Worm (Caenorhabditis elegans) whole organism, L1 larva: ENCODE data around the gene F18A1.1.

Experiments used
- C04F5.9 ChIP-seq: sonication (generic microtip); optimal IDR thresholded peaks from 2 replicates; lab custom pipeline; 2016; ENCODE audit warnings: missing genetic modification characterization, missing compliant biosample characterization
- F16B12.6 ChIP-seq: fragments of 150-350 bp; optimal IDR thresholded peaks from 2 replicates; lab custom pipeline; 2014; ENCODE audit warnings: missing biosample characterization, missing genetic modification characterization
- aha-1 ChIP-seq: fragments of 150-350 bp; optimal IDR thresholded peaks from 2 replicates; lab custom pipeline; 2014; ENCODE audit warnings: missing biosample characterization, missing genetic modification characterization
- alr-1 ChIP-seq: fragments of 200-800 bp; sonication (Bioruptor generic); optimal IDR thresholded peaks from 2 replicates; lab custom pipeline; 2018; ENCODE audit warnings: borderline replicate concordance, mild to moderate bottlenecking, missing genetic modification characterization, missing compliant biosample characterization
- blmp-1 ChIP-seq: fragments of 150-350 bp; optimal IDR thresholded peaks from 2 replicates; lab custom pipeline; 2014; ENCODE audit warnings: missing biosample characterization, missing genetic modification characterization
- ceh-8 ChIP-seq: fragments of 200-800 bp; sonication (Bioruptor generic); optimal IDR thresholded peaks from 2 replicates; lab custom pipeline; 2018; ENCODE audit warnings: mild to moderate bottlenecking, missing genetic modification characterization, moderate library complexity, missing compliant biosample characterization
- ceh-82 ChIP-seq, 3 experiments: fragments of 150-350 bp in 1 of 3; sonication (generic microtip) in 2 of 3; optimal IDR thresholded peaks; 2 replicates each; lab custom pipeline; 2014 to 2017; ENCODE audit warnings: missing biosample characterization in 3 of 3, missing genetic modification characterization in 3 of 3
- ceh-88 ChIP-seq: fragments of 200-800 bp; sonication (Bioruptor generic); IDR thresholded peaks from 2 replicates; pipeline ENCODE4 v1.3.6; 2022; ENCODE audit warnings: missing genetic modification characterization, missing compliant biosample characterization
- ceh-90 ChIP-seq: sonication (generic microtip); optimal IDR thresholded peaks from 2 replicates; lab custom pipeline; 2016; ENCODE audit warnings: missing genetic modification characterization, missing compliant biosample characterization
- ces-1 ChIP-seq: fragments of 150-350 bp; optimal IDR thresholded peaks from 2 replicates; lab custom pipeline; 2014; ENCODE audit warnings: missing biosample characterization, missing genetic modification reagents, missing genetic modification characterization
- dsc-1 ChIP-seq: sonication (generic microtip); optimal IDR thresholded peaks from 2 replicates; lab custom pipeline; 2016; ENCODE audit warnings: mild to moderate bottlenecking, missing genetic modification characterization, missing compliant biosample characterization
- efl-1 ChIP-seq, 4 experiments: fragments of 150-350 bp; optimal IDR thresholded peaks in 3 of 4; peaks in 1 of 4; 1 replicate in 1 of 4; 2 replicates in 3 of 4; lab custom pipeline; 2014; ENCODE audit warnings: missing biosample characterization in 2 of 4, missing genetic modification characterization in 2 of 4, missing genetic modification reagents in 2 of 4
- egl-13 ChIP-seq: sonication (generic microtip); optimal IDR thresholded peaks from 2 replicates; lab custom pipeline; 2016; ENCODE audit warnings: missing genotype, missing genetic modification reagents, missing genetic modification characterization, missing compliant biosample characterization
- ets-5 ChIP-seq: fragments of 200-800 bp; sonication (Bioruptor generic); IDR thresholded peaks from 2 replicates; pipeline ENCODE4 v1.3.6; 2022; ENCODE audit warnings: missing genetic modification characterization, missing compliant biosample characterization
- fkh-10 ChIP-seq: sonication (generic microtip); optimal IDR thresholded peaks from 2 replicates; lab custom pipeline; 2017; ENCODE audit warnings: missing biosample characterization, missing genetic modification reagents, missing genetic modification characterization
- fos-1 ChIP-seq: fragments of 150-350 bp; optimal IDR thresholded peaks from 2 replicates; lab custom pipeline; 2014; ENCODE audit warnings: missing biosample characterization, missing genetic modification characterization
- hlh-4 ChIP-seq: sonication (generic microtip); optimal IDR thresholded peaks from 2 replicates; lab custom pipeline; 2016; ENCODE audit warnings: mild to moderate bottlenecking, missing genetic modification characterization, missing compliant biosample characterization
- hpl-2 ChIP-seq: fragments of 150-350 bp; optimal IDR thresholded peaks from 2 replicates; lab custom pipeline; 2014; ENCODE audit warnings: missing biosample characterization, missing genetic modification reagents, missing genetic modification characterization
- irx-1 ChIP-seq: sonication (generic microtip); optimal IDR thresholded peaks from 2 replicates; lab custom pipeline; 2016; ENCODE audit warnings: missing genetic modification characterization, missing compliant biosample characterization
- lin-14 ChIP-seq: fragments of 200-800 bp; sonication (Bioruptor generic); optimal IDR thresholded peaks from 2 replicates; lab custom pipeline; 2018; ENCODE audit warnings: mild to moderate bottlenecking, missing genetic modification characterization, moderate library complexity, missing compliant biosample characterization
- lin-39 ChIP-seq: fragments of 150-350 bp; optimal IDR thresholded peaks from 2 replicates; lab custom pipeline; 2014; ENCODE audit warnings: missing biosample characterization, missing genetic modification reagents, missing genetic modification characterization
- lsy-2 ChIP-seq, 2 experiments: fragments of 150-350 bp; optimal IDR thresholded peaks; 2 replicates each; lab custom pipeline; 2014; ENCODE audit warnings: missing biosample characterization in 2 of 2, missing genetic modification characterization in 2 of 2
- mep-1 ChIP-seq: fragments of 150-350 bp; optimal IDR thresholded peaks from 2 replicates; lab custom pipeline; 2014; ENCODE audit warnings: missing biosample characterization, missing genetic modification characterization
- nhr-237 ChIP-seq: fragments of 150-350 bp; optimal IDR thresholded peaks from 2 replicates; lab custom pipeline; 2014; ENCODE audit warnings: missing biosample characterization, missing genetic modification characterization
- nhr-47 ChIP-seq: sonication (generic microtip); optimal IDR thresholded peaks from 2 replicates; lab custom pipeline; 2016; ENCODE audit warnings: mild to moderate bottlenecking, missing genetic modification characterization, moderate library complexity, missing compliant biosample characterization
- nhr-71 ChIP-seq: sonication (generic microtip); optimal IDR thresholded peaks from 2 replicates; lab custom pipeline; 2016; ENCODE audit warnings: mild to moderate bottlenecking, missing genetic modification characterization, moderate library complexity, missing compliant biosample characterization
- nhr-84 ChIP-seq: sonication (generic microtip); optimal IDR thresholded peaks from 2 replicates; lab custom pipeline; 2017; ENCODE audit warnings: missing biosample characterization, missing genetic modification characterization
- sptf-1 ChIP-seq: fragments of 150-350 bp; optimal IDR thresholded peaks from 2 replicates; lab custom pipeline; 2014; ENCODE audit warnings: missing biosample characterization, missing genetic modification characterization
- sup-37 ChIP-seq: fragments of 200-800 bp; sonication (Bioruptor generic); optimal IDR thresholded peaks from 2 replicates; lab custom pipeline; 2018; ENCODE audit warnings: mild to moderate bottlenecking, missing genetic modification characterization, missing compliant biosample characterization
- tbx-2 ChIP-seq: sonication (generic microtip); optimal IDR thresholded peaks from 2 replicates; lab custom pipeline; 2016; ENCODE audit warnings: missing genetic modification characterization, missing compliant biosample characterization
- unc-30 ChIP-seq: sonication (generic microtip); optimal IDR thresholded peaks from 2 replicates; lab custom pipeline; 2017; ENCODE audit warnings: missing biosample characterization, missing genetic modification characterization
- unc-62 ChIP-seq: fragments of 150-350 bp; optimal IDR thresholded peaks from 2 replicates; lab custom pipeline; 2014; ENCODE audit warnings: missing biosample characterization, missing genetic modification reagents, missing genetic modification characterization
- unc-86 ChIP-seq: sonication (generic microtip); optimal IDR thresholded peaks from 2 replicates; lab custom pipeline; 2016; ENCODE audit warnings: missing genetic modification characterization, missing compliant biosample characterization
- unc-98 ChIP-seq: fragments of 200-800 bp; sonication (Bioruptor generic); IDR thresholded peaks from 2 replicates; pipeline ENCODE4 v1.3.6; 2022; ENCODE audit warnings: missing genetic modification characterization, missing compliant biosample characterization

Gene F18A1.1

ce11 chrII:7709301-7709754 lies 24.6 kb downstream of the F18A1.1 start, which contains the start of gene sre-1:
Gene sre-1, plus strand, starts transcription at chrII:7709704.
- TF ChIP-seq hpl-2 (GFP tag; lab: Kevin White, UChicago) (no peak), nhr-84 (tag; lab: Kevin White, UChicago) (no peak), fos-1 (tag; lab: Kevin White, UChicago) (no peak), dsc-1 (tag; lab: Kevin White, UChicago) (no peak), efl-1 (optimal IDR thresholded peaks at IDR 0.05; lab: Kevin White, UChicago) (no peak), efl-1 (GFP tag; optimal IDR thresholded peaks at IDR 0.05 in 1 of 2; lab: Kevin White, UChicago) (peak in 1 of 2 experiments; percentile 90), sptf-1 (no peak), alr-1 (tag; lab: Kevin White, UChicago) (no peak), unc-62 (GFP tag; lab: Kevin White, UChicago) (no peak), F16B12.6 (tag; lab: Kevin White, UChicago) (no peak), nhr-237 (tag; lab: Kevin White, UChicago) (no peak), ceh-90 (tag; lab: Kevin White, UChicago) (no peak), nhr-71 (peak; percentile 28), hlh-4 (tag; lab: Kevin White, UChicago) (peak; percentile 58), unc-98 (GFP tag; lab: Robert Waterston, UW) (no peak), ceh-88 (no peak), tbx-2 (no peak), blmp-1 (tag; lab: Kevin White, UChicago) (no peak), unc-86 (no peak)

- peak; percentile 42 for TF ChIP-seq ceh-8 (GFP tag; lab: Kevin White, UChicago)
- peak; percentile 49 for TF ChIP-seq nhr-71
- TF ChIP-seq unc-30 (tag; lab: Kevin White, UChicago), result no peak
- peak; percentile 25 for TF ChIP-seq irx-1 (tag; lab: Kevin White, UChicago)
- peak; percentile 23 for TF ChIP-seq nhr-47 (tag; lab: Kevin White, UChicago)
- peak; percentile 29 to 43 for TF ChIP-seq lsy-2 (tag; optimal IDR thresholded peaks at IDR 0.05; lab: Kevin White, UChicago)
- TF ChIP-seq ceh-82 (tag; optimal IDR thresholded peaks at IDR 0.05; lab: Kevin White, UChicago), result no peak
- peak; percentile 95 for TF ChIP-seq fkh-10 (GFP tag; lab: Kevin White, UChicago)
- no peak for TF ChIP-seq C04F5.9 (tag; lab: Kevin White, UChicago)
- TF ChIP-seq lin-14 (GFP tag; lab: Kevin White, UChicago), result peak; percentile 86
- TF ChIP-seq lin-39 (tag; lab: Kevin White, UChicago), result no peak
- TF ChIP-seq ces-1 (GFP tag; lab: Kevin White, UChicago), result peak; percentile 39
- TF ChIP-seq efl-1 (optimal IDR thresholded peaks at IDR 0.05; lab: Kevin White, UChicago), result no peak
- peak in 1 of 2 experiments; percentile 79 for TF ChIP-seq efl-1 (GFP tag; optimal IDR thresholded peaks at IDR 0.05 in 1 of 2; lab: Kevin White, UChicago)
- TF ChIP-seq unc-86, result peak; percentile 20
Observed at ce11 chrII:7714614-7715186, 30.0 kb downstream of the F18A1.1 start.

ce11 chrII:7716112-7716511 lies 31.4 kb downstream of the F18A1.1 start:
- TF ChIP-seq mep-1 (peak; percentile 10), nhr-71 (peak; percentile 33), unc-86 (peak; percentile 23), sup-37 (GFP tag; lab: Kevin White, UChicago) (no peak), fkh-10 (GFP tag; lab: Kevin White, UChicago) (peak; percentile 89), lin-14 (GFP tag; lab: Kevin White, UChicago) (peak; percentile 65)

ce11 chrII:7718491-7718890 lies 33.8 kb downstream of the F18A1.1 start, which contains the start of gene cpna-5:
Gene cpna-5, minus strand, starts transcription at chrII:7718591.
- no peak for TF ChIP-seq F16B12.6 (tag; lab: Kevin White, UChicago)
- no peak for TF ChIP-seq egl-13
- TF ChIP-seq aha-1 (tag; lab: Kevin White, UChicago), result no peak
- no peak for TF ChIP-seq ets-5
- no peak for TF ChIP-seq ceh-82 (tag; optimal IDR thresholded peaks at IDR 0.05; lab: Kevin White, UChicago)
